Fruit fly (Drosophila melanogaster) whole organism, embryonic: ENCODE data around the gene alpha-Est3.

Experiments used
- CG1529 ChIP-seq: fragments of 200-800 bp; sonication (Bioruptor generic); optimal IDR thresholded peaks from 3 replicates; lab custom pipeline; 2018; ENCODE audit warnings: missing biosample characterization, missing genetic modification characterization
- CG3838 ChIP-seq: fragments of 200-800 bp; sonication (Bioruptor generic); optimal IDR thresholded peaks from 3 replicates; lab custom pipeline; 2016; ENCODE audit warnings: missing biosample characterization, missing genetic modification characterization
- Dll ChIP-seq: fragments of 200-800 bp; sonication (Bioruptor generic); IDR thresholded peaks from 4 replicates; pipeline ENCODE4 v1.3.6; 2022; ENCODE audit warnings: missing biosample characterization, missing genetic modification characterization; ENCODE audit not compliant: partially characterized antibody
- Nf-YC ChIP-seq: fragments of 200-800 bp; optimal IDR thresholded peaks from 3 replicates; lab custom pipeline; 2019; ENCODE audit warnings: missing biosample characterization, mild to moderate bottlenecking, missing genetic modification characterization, moderate library complexity
- Sry-δ ChIP-seq: fragments of 200-800 bp; sonication (Bioruptor generic); optimal IDR thresholded peaks from 2 replicates; lab custom pipeline; 2016; ENCODE audit warnings: missing biosample characterization, missing genetic modification characterization
- dan ChIP-seq: fragments of 200-800 bp; sonication (Bioruptor generic); IDR thresholded peaks from 2 replicates; pipeline ENCODE4 v1.3.6; 2022; ENCODE audit warnings: missing biosample characterization, missing genetic modification characterization
- lbe ChIP-seq: fragments of 200-800 bp; sonication (Bioruptor generic); optimal IDR thresholded peaks from 2 replicates; lab custom pipeline; 2016; ENCODE audit warnings: missing biosample characterization, mild to moderate bottlenecking, missing genetic modification characterization
- mld ChIP-seq: fragments of 200-800 bp; sonication (Bioruptor generic); IDR thresholded peaks from 3 replicates; pipeline ENCODE4 v1.3.6; 2022; ENCODE audit warnings: missing biosample characterization, missing genetic modification characterization; ENCODE audit not compliant: partially characterized antibody
- psq ChIP-seq: fragments of 200-800 bp; sonication (Bioruptor generic); optimal IDR thresholded peaks from 2 replicates; lab custom pipeline; 2017; ENCODE audit warnings: missing biosample characterization, missing genetic modification characterization

- TF ChIP-seq Nf-YC (tag; lab: Kevin White, UChicago), result no peak
- TF ChIP-seq CG3838, result no peak
- no peak for TF ChIP-seq CG1529 (GFP tag; lab: Kevin White, UChicago)
- no peak for TF ChIP-seq psq (GFP tag; lab: Kevin White, UChicago)
- no peak for TF ChIP-seq mld (GFP tag; lab: Robert Waterston, UW)
- TF ChIP-seq Dll (GFP tag; lab: Robert Waterston, UW), result no peak
- TF ChIP-seq Sry-δ (GFP tag; lab: Kevin White, UChicago), result no peak
- TF ChIP-seq lbe, result no peak
- TF ChIP-seq dan (GFP tag; lab: Robert Waterston, UW), result no peak
Measured at dm6 chr3R:7497488-7497887, 43.9 kb downstream of the alpha-Est3 start.
